Fruit fly (Drosophila melanogaster) whole organism, embryonic: ENCODE results near the gene CG10660.
A peak's percentile ranks its signal among the peaks of the same experiment; 100 is the strongest.

Source experiments
- Atf3 ChIP-seq: fragments of 200-800 bp; sonication (Bioruptor generic); optimal IDR thresholded peaks from 3 replicates; lab custom pipeline; 2016; ENCODE audit warnings: missing biosample characterization, missing genetic modification characterization
- B-H2 ChIP-seq: fragments of 200-800 bp; sonication (Bioruptor generic); optimal IDR thresholded peaks from 2 replicates; lab custom pipeline; 2018; ENCODE audit warnings: missing biosample characterization, mild to moderate bottlenecking, missing genetic modification characterization
- CG10565 ChIP-seq: fragments of 200-800 bp; sonication (Bioruptor generic); optimal IDR thresholded peaks from 3 replicates; lab custom pipeline; 2016; ENCODE audit warnings: missing biosample characterization, mild to moderate bottlenecking, missing genetic modification characterization
- CG11247 ChIP-seq: fragments of 200-800 bp; sonication (Bioruptor generic); IDR thresholded peaks from 2 replicates; pipeline ENCODE4 v1.3.6; 2022; ENCODE audit warnings: missing biosample characterization, missing genetic modification characterization
- CG11560 ChIP-seq: fragments of 200-800 bp; sonication (Bioruptor generic); IDR thresholded peaks from 3 replicates; pipeline ENCODE4 v1.3.6; 2022; ENCODE audit warnings: missing biosample characterization, missing genetic modification characterization
- CG12071 ChIP-seq: fragments of 200-800 bp; sonication (Bioruptor generic); optimal IDR thresholded peaks from 3 replicates; lab custom pipeline; 2018; ENCODE audit warnings: missing biosample characterization, mild to moderate bottlenecking, missing genetic modification characterization
- CG13894 ChIP-seq: fragments of 200-800 bp; sonication (Bioruptor generic); optimal IDR thresholded peaks from 3 replicates; lab custom pipeline; 2018; ENCODE audit warnings: missing biosample characterization, mild to moderate bottlenecking, missing genetic modification characterization, moderate library complexity
- CG15011 ChIP-seq: fragments of 200-800 bp; sonication (Bioruptor generic); optimal IDR thresholded peaks from 3 replicates; lab custom pipeline; 2018; ENCODE audit warnings: missing biosample characterization, mild to moderate bottlenecking, missing genetic modification characterization
- CG15269 ChIP-seq: fragments of 200-800 bp; sonication (Bioruptor generic); optimal IDR thresholded peaks from 2 replicates; lab custom pipeline; 2018; ENCODE audit warnings: missing biosample characterization, mild to moderate bottlenecking, missing genetic modification characterization, moderate library complexity
- CG15696 ChIP-seq: fragments of 200-800 bp; sonication (Bioruptor generic); optimal IDR thresholded peaks from 2 replicates; lab custom pipeline; 2019; ENCODE audit warnings: missing biosample characterization, mild to moderate bottlenecking, missing genetic modification characterization, moderate library complexity
- CG17612 ChIP-seq: fragments of 200-800 bp; sonication (Bioruptor generic); IDR thresholded peaks from 2 replicates; pipeline ENCODE4 v1.3.6; 2022; ENCODE audit warnings: missing biosample characterization, missing genetic modification characterization
- CG18599 ChIP-seq: fragments of 200-800 bp; sonication (Bioruptor generic); optimal IDR thresholded peaks from 3 replicates; lab custom pipeline; 2017; ENCODE audit warnings: missing biosample characterization, missing genetic modification characterization, mild to moderate bottlenecking, moderate library complexity, missing genetic modification reagents
- CG2202 ChIP-seq: fragments of 200-800 bp; sonication (Bioruptor generic); optimal IDR thresholded peaks from 2 replicates; lab custom pipeline; 2018; ENCODE audit warnings: missing biosample characterization, mild to moderate bottlenecking, missing genetic modification characterization
- CG2712 ChIP-seq: fragments of 200-800 bp; optimal IDR thresholded peaks from 3 replicates; lab custom pipeline; 2019; ENCODE audit warnings: missing biosample characterization, mild to moderate bottlenecking, missing genetic modification characterization, moderate library complexity
- CG3281 ChIP-seq: fragments of 200-800 bp; sonication (Bioruptor generic); optimal IDR thresholded peaks from 3 replicates; lab custom pipeline; 2017; ENCODE audit warnings: missing biosample characterization, mild to moderate bottlenecking, missing genetic modification characterization
- CG3726 ChIP-seq: fragments of 200-800 bp; sonication (Bioruptor generic); IDR thresholded peaks from 3 replicates; pipeline ENCODE4, ENCODE4 v1.3.6; 2022; ENCODE audit warnings: missing biosample characterization, missing genetic modification characterization
- CG4617 ChIP-seq: fragments of 200-800 bp; sonication (Bioruptor generic); optimal IDR thresholded peaks from 3 replicates; lab custom pipeline; 2016; ENCODE audit warnings: missing biosample characterization, missing genetic modification characterization, borderline replicate concordance
- CG5180 ChIP-seq: fragments of 200-800 bp; sonication (Bioruptor generic); optimal IDR thresholded peaks from 3 replicates; lab custom pipeline; 2017; ENCODE audit warnings: missing biosample characterization, missing genetic modification characterization, mild to moderate bottlenecking, moderate library complexity, missing genetic modification reagents
- CG6791 ChIP-seq: fragments of 200-800 bp; sonication (Bioruptor generic); IDR thresholded peaks from 3 replicates; pipeline ENCODE4 v1.3.6; 2022; ENCODE audit warnings: missing biosample characterization, missing genetic modification characterization; ENCODE audit not compliant: partially characterized antibody
- CG8089 ChIP-seq: fragments of 200-800 bp; sonication (Bioruptor generic); optimal IDR thresholded peaks from 3 replicates; lab custom pipeline; 2016; ENCODE audit warnings: missing biosample characterization, missing genetic modification characterization
- CG8359 ChIP-seq: fragments of 200-800 bp; sonication (Bioruptor generic); optimal IDR thresholded peaks from 2 replicates; lab custom pipeline; 2017; ENCODE audit warnings: missing biosample characterization, mild to moderate bottlenecking, missing genetic modification characterization, borderline replicate concordance
- CTCF ChIP-seq: fragments of 200-800 bp; sonication (Bioruptor generic); optimal IDR thresholded peaks from 2 replicates; lab custom pipeline; 2017; ENCODE audit warnings: missing biosample characterization, mild to moderate bottlenecking, missing genetic modification characterization, moderate library complexity
- CoRest ChIP-seq: fragments of 200-800 bp; sonication (Bioruptor generic); optimal IDR thresholded peaks from 3 replicates; lab custom pipeline; 2018; ENCODE audit warnings: missing biosample characterization, mild to moderate bottlenecking, missing genetic modification characterization, moderate library complexity
- CrebB ChIP-seq: fragments of 200-800 bp; sonication (Bioruptor generic); optimal IDR thresholded peaks from 3 replicates; lab custom pipeline; 2018; ENCODE audit warnings: missing biosample characterization, mild to moderate bottlenecking, missing genetic modification characterization
- Deaf1 ChIP-seq: fragments of 200-800 bp; optimal IDR thresholded peaks from 3 replicates; lab custom pipeline; 2019; ENCODE audit warnings: missing biosample characterization, mild to moderate bottlenecking, missing genetic modification characterization, moderate library complexity
- Eip74EF ChIP-seq, 2 experiments: fragments of 200-800 bp in 1 of 2; fragments of >200 bp in 1 of 2; sonication (Bioruptor generic) in 1 of 2; optimal IDR thresholded peaks; 2 replicates each; lab custom pipeline; 2017 to 2019; ENCODE audit warnings: missing biosample characterization in 2 of 2, missing genetic modification characterization in 2 of 2, mild to moderate bottlenecking in 1 of 2, moderate library complexity in 1 of 2
- Ets65A ChIP-seq: fragments of 200-800 bp; sonication (Bioruptor generic); peaks from one replicate; lab custom pipeline; 2016; ENCODE audit warnings: missing biosample characterization, missing genetic modification characterization
- HHEX ChIP-seq: fragments of 200-800 bp; sonication (Bioruptor generic); optimal IDR thresholded peaks from 3 replicates; lab custom pipeline; 2017; ENCODE audit warnings: missing biosample characterization, mild to moderate bottlenecking, missing genetic modification characterization, missing genetic modification reagents
- HLH3B ChIP-seq: fragments of 200-800 bp; sonication (Bioruptor generic); IDR thresholded peaks from 2 replicates; pipeline ENCODE4 v1.3.6; 2022; ENCODE audit warnings: missing biosample characterization, missing genetic modification characterization
- Med ChIP-seq: fragments of 200-800 bp; sonication (Bioruptor generic); peaks from one replicate; lab custom pipeline; 2016; ENCODE audit warnings: missing biosample characterization, missing genetic modification characterization, mild to moderate bottlenecking, inconsistent platforms, moderate library complexity
- NC2α ChIP-seq: fragments of 200-800 bp; sonication (Bioruptor generic); optimal IDR thresholded peaks from 2 replicates; lab custom pipeline; 2016; ENCODE audit warnings: missing biosample characterization, missing genetic modification characterization
- Sox102F ChIP-seq: fragments of 200-800 bp; sonication (Bioruptor generic); optimal IDR thresholded peaks from 2 replicates; lab custom pipeline; 2018; ENCODE audit warnings: missing biosample characterization, mild to moderate bottlenecking, missing genetic modification characterization, moderate library complexity
- Vsx1 ChIP-seq: fragments of 200-800 bp; sonication (Bioruptor generic); optimal IDR thresholded peaks from 2 replicates; lab custom pipeline; 2017; ENCODE audit warnings: missing biosample characterization, mild to moderate bottlenecking, missing genetic modification characterization, missing genetic modification reagents
- danr ChIP-seq: fragments of 200-800 bp; sonication (Bioruptor generic); IDR thresholded peaks from 2 replicates; pipeline ENCODE4 v1.3.6; 2022; ENCODE audit warnings: missing biosample characterization, missing genetic modification characterization
- dpn ChIP-seq, 2 experiments: fragments of 200-800 bp; sonication (Bioruptor generic); optimal IDR thresholded peaks; 3 replicates each; lab custom pipeline; 2016; ENCODE audit warnings: missing biosample characterization in 2 of 2, missing genetic modification characterization in 2 of 2
- dysf ChIP-seq: fragments of 200-800 bp; sonication (Bioruptor generic); IDR thresholded peaks from 3 replicates; pipeline ENCODE4 v1.3.6; 2022; ENCODE audit warnings: missing biosample characterization, missing genetic modification characterization
- eve ChIP-seq, 2 experiments: fragments of >200 bp; optimal IDR thresholded peaks; 2 replicates each; lab custom pipeline; 2017; ENCODE audit warnings: missing biosample characterization in 2 of 2, missing genetic modification characterization in 2 of 2
- fu2 ChIP-seq: fragments of 200-800 bp; sonication (Bioruptor generic); optimal IDR thresholded peaks from 2 replicates; lab custom pipeline; 2016; ENCODE audit warnings: missing biosample characterization, missing genetic modification characterization
- ham ChIP-seq: fragments of 200-800 bp; sonication (Bioruptor generic); IDR thresholded peaks from 2 replicates; pipeline ENCODE4 v1.3.6; 2022; ENCODE audit warnings: missing biosample characterization, missing genetic modification characterization
- lilli ChIP-seq: fragments of 200-800 bp; sonication (Bioruptor generic); optimal IDR thresholded peaks from 3 replicates; lab custom pipeline; 2016; ENCODE audit warnings: missing biosample characterization, missing genetic modification characterization
- maf-S ChIP-seq: fragments of 200-800 bp; sonication (Bioruptor generic); optimal IDR thresholded peaks from 2 replicates; lab custom pipeline; 2016; ENCODE audit warnings: missing biosample characterization, missing genetic modification characterization
- oc ChIP-seq: fragments of 200-800 bp; sonication (Bioruptor generic); optimal IDR thresholded peaks from 2 replicates; lab custom pipeline; 2018; ENCODE audit warnings: missing biosample characterization, mild to moderate bottlenecking, missing genetic modification characterization, moderate library complexity
- pb ChIP-seq: fragments of 200-800 bp; sonication (Bioruptor generic); optimal IDR thresholded peaks from 3 replicates; lab custom pipeline; 2016; ENCODE audit warnings: missing biosample characterization, missing genetic modification characterization
- salm ChIP-seq: fragments of 200-800 bp; sonication (Bioruptor generic); optimal IDR thresholded peaks from 2 replicates; lab custom pipeline; 2018; ENCODE audit warnings: missing biosample characterization, mild to moderate bottlenecking, missing genetic modification characterization
- so ChIP-seq: fragments of 200-800 bp; sonication (Bioruptor generic); IDR thresholded peaks from 3 replicates; pipeline ENCODE4 v1.3.6; 2022; ENCODE audit warnings: missing biosample characterization, missing genetic modification characterization
- sr ChIP-seq: fragments of 200-800 bp; sonication (Bioruptor generic); IDR thresholded peaks from 3 replicates; pipeline ENCODE4 v1.3.6; 2022; ENCODE audit warnings: missing biosample characterization, missing genetic modification characterization
- ssp ChIP-seq: fragments of 200-800 bp; sonication (Bioruptor generic); IDR thresholded peaks from 2 replicates; pipeline ENCODE4 v1.3.6; 2022; ENCODE audit warnings: missing biosample characterization, missing genetic modification characterization
- toy ChIP-seq: fragments of 200-800 bp; sonication (Bioruptor generic); IDR thresholded peaks from 2 replicates; pipeline ENCODE4 v1.3.6; 2022; ENCODE audit warnings: missing biosample characterization, missing genetic modification characterization
- wor ChIP-seq: fragments of 200-800 bp; sonication (Bioruptor generic); IDR thresholded peaks from 2 replicates; pipeline ENCODE4 v1.3.6; 2022; ENCODE audit warnings: missing biosample characterization, missing genetic modification characterization
- zen2 ChIP-seq: fragments of 200-800 bp; sonication (Bioruptor generic); IDR thresholded peaks from 3 replicates; pipeline ENCODE4 v1.3.6; 2022; ENCODE audit warnings: missing biosample characterization, missing genetic modification characterization; ENCODE audit not compliant: partially characterized antibody

CG10660 gene

dm6 chr3L:12529431-12530007 is 39.0 kb upstream of the CG10660 start (continued):
- no peak for TF ChIP-seq Vsx1 (GFP tag; lab: Kevin White, UChicago)
- TF ChIP-seq HLH3B (GFP tag; lab: Robert Waterston, UW) = peak; percentile 60
- no peak for TF ChIP-seq toy (GFP tag; lab: Robert Waterston, UW)
- no peak for TF ChIP-seq Sox102F (GFP tag; lab: Kevin White, UChicago)
- no peak for TF ChIP-seq ham (GFP tag; lab: Robert Waterston, UW)
- no peak for TF ChIP-seq Ets65A (GFP tag; lab: Kevin White, UChicago)
- TF ChIP-seq CG15011 (GFP tag; lab: Kevin White, UChicago) = no peak
- no peak for TF ChIP-seq CG10565 (GFP tag; lab: Kevin White, UChicago)
- TF ChIP-seq HHEX = peak; percentile 10
- 0 out of 2 replicates have a peak, but pooled peaks have one; percentile 25 for TF ChIP-seq wor (GFP tag; lab: Robert Waterston, UW)
- peak; percentile 60 for TF ChIP-seq CG2712
- TF ChIP-seq oc (tag; lab: Kevin White, UChicago) = no peak
- peak; percentile 30 for TF ChIP-seq CG8359 (GFP tag; lab: Kevin White, UChicago)
- peak; percentile 55 for TF ChIP-seq CG3281 (GFP tag; lab: Kevin White, UChicago)
- TF ChIP-seq sr (GFP tag; lab: Robert Waterston, UW) = peak; percentile 76
- no peak for TF ChIP-seq CG6791 (GFP tag; lab: Robert Waterston, UW)
- peak; percentile 40; the same call in 1 of the 3 replicates for TF ChIP-seq dysf (GFP tag; lab: Robert Waterston, UW)
- TF ChIP-seq CG5180 (GFP tag; lab: Kevin White, UChicago) = peak; percentile 25
- no peak for TF ChIP-seq CG17612 (GFP tag; lab: Robert Waterston, UW)
- TF ChIP-seq Atf3 (GFP tag; lab: Kevin White, UChicago) = no peak
- TF ChIP-seq Deaf1 (tag; lab: Kevin White, UChicago) = no peak
- TF ChIP-seq CG2202 (tag; lab: Kevin White, UChicago) = peak; percentile 11
- no peak for TF ChIP-seq eve (GFP tag; optimal IDR thresholded peaks at IDR 0.05; lab: Kevin White, UChicago)
- no peak for TF ChIP-seq CG4617 (GFP tag; lab: Kevin White, UChicago)
- no peak for TF ChIP-seq B-H2 (GFP tag; lab: Kevin White, UChicago)
- peak; percentile 48 for TF ChIP-seq CG8089 (GFP tag; lab: Kevin White, UChicago)
- TF ChIP-seq CG11560 (tag; lab: Robert Waterston, UW) = no peak
- peak; percentile 46 for TF ChIP-seq CG15269 (tag; lab: Kevin White, UChicago)
- peak; percentile 25 for TF ChIP-seq CG12071 (GFP tag; lab: Kevin White, UChicago)
- peak; percentile 88 for TF ChIP-seq Med (GFP tag; lab: Kevin White, UChicago)
- TF ChIP-seq CG11247 (GFP tag; lab: Robert Waterston, UW) = 0 out of 2 replicates have a peak, but pooled peaks have one; percentile 43
- peak; percentile 34 for TF ChIP-seq CoRest (tag; lab: Kevin White, UChicago)
- TF ChIP-seq so = peak; percentile 56; the same call in 1 of the 3 replicates
- peak; percentile 35; the same call in 1 of the 3 replicates for TF ChIP-seq CG3726 (GFP tag; lab: Robert Waterston, UW)
- TF ChIP-seq zen2 = no peak
- peak; percentile 29 to 34 for TF ChIP-seq dpn (GFP tag; optimal IDR thresholded peaks at IDR 0.05; lab: Kevin White, UChicago)
- peak; percentile 35 for TF ChIP-seq lilli (GFP tag; lab: Kevin White, UChicago)
- no peak for TF ChIP-seq CG13894
- no peak for TF ChIP-seq NC2α (GFP tag; lab: Kevin White, UChicago)
- no peak for TF ChIP-seq danr (GFP tag; lab: Robert Waterston, UW)
- TF ChIP-seq CTCF (GFP tag; lab: Kevin White, UChicago) = peak; percentile 15
- TF ChIP-seq CG15696 (tag; lab: Kevin White, UChicago) = peak; percentile 7
- TF ChIP-seq Eip74EF (GFP tag; optimal IDR thresholded peaks at IDR 0.05; lab: Kevin White, UChicago) = no peak
- no peak for TF ChIP-seq pb (GFP tag; lab: Kevin White, UChicago)
- no peak for TF ChIP-seq ssp (GFP tag; lab: Robert Waterston, UW)
- TF ChIP-seq maf-S (GFP tag; lab: Kevin White, UChicago) = no peak
- no peak for TF ChIP-seq CrebB
- no peak for TF ChIP-seq fu2
- peak; percentile 33 for TF ChIP-seq CG18599 (GFP tag; lab: Kevin White, UChicago)
- peak; percentile 29 for TF ChIP-seq salm (tag; lab: Kevin White, UChicago)
